Fruit fly (Drosophila melanogaster) whole organism, prepupa: Measurements from ENCODE around the gene CG3610.

Experiments
- CG10631 ChIP-seq: fragments of 200-800 bp; sonication (Bioruptor generic); optimal IDR thresholded peaks from 2 replicates; lab custom pipeline; 2016; ENCODE audit warnings: missing biosample characterization, missing genetic modification characterization
- CG10669 ChIP-seq: fragments of 200-800 bp; sonication (Bioruptor generic); optimal IDR thresholded peaks from 3 replicates; lab custom pipeline; 2018; ENCODE audit warnings: missing biosample characterization, mild to moderate bottlenecking, missing genetic modification characterization, moderate library complexity
- CG8119 ChIP-seq: fragments of 200-800 bp; sonication (Bioruptor generic); IDR thresholded peaks from 3 replicates; pipeline ENCODE4 v1.3.6; 2022; ENCODE audit warnings: missing biosample characterization, missing genetic modification characterization
- Eip75B ChIP-seq: fragments of 200-800 bp; sonication (Bioruptor generic); optimal IDR thresholded peaks from 3 replicates; lab custom pipeline; 2016; ENCODE audit warnings: missing biosample characterization, missing genetic modification characterization
- Eip93F ChIP-seq: fragments of 200-800 bp; sonication (Bioruptor generic); optimal IDR thresholded peaks from 2 replicates; lab custom pipeline; 2016; ENCODE audit warnings: missing biosample characterization, mild to moderate bottlenecking, missing genetic modification characterization
- OdsH ChIP-seq: fragments of 200-800 bp; sonication (Bioruptor generic); optimal IDR thresholded peaks from 3 replicates; lab custom pipeline; 2016; ENCODE audit warnings: missing biosample characterization, missing genetic modification characterization
- acj6 ChIP-seq: fragments of 200-800 bp; sonication (Bioruptor generic); optimal IDR thresholded peaks from 3 replicates; lab custom pipeline; 2016; ENCODE audit warnings: missing biosample characterization, missing genetic modification characterization
- cyc ChIP-seq: fragments of 200-800 bp; sonication (Bioruptor generic); optimal IDR thresholded peaks from 3 replicates; lab custom pipeline; 2016; ENCODE audit warnings: missing biosample characterization, missing genetic modification characterization
- fd85E ChIP-seq: fragments of 200-800 bp; sonication (Bioruptor generic); optimal IDR thresholded peaks from 3 replicates; lab custom pipeline; 2016; ENCODE audit warnings: missing biosample characterization, missing genetic modification characterization

dm6 chr3R:14822954-14823353 lies 21.9 kb upstream of the CG3610 start:
- TF ChIP-seq Eip75B (GFP tag; lab: Kevin White, UChicago) (no peak), OdsH (no peak), Eip93F (GFP tag; lab: Kevin White, UChicago) (no peak), cyc (no peak), CG8119 (GFP tag; lab: Robert Waterston, UW) (no peak), fd85E (no peak), CG10669 (no peak), CG10631 (GFP tag; lab: Kevin White, UChicago) (no peak), acj6 (no peak)
